Fruit fly (Drosophila melanogaster) whole organism, embryonic: ENCODE data around the gene CG43658.

ENCODE experiments used
- CG10209 ChIP-seq: fragments of 200-800 bp; sonication (Bioruptor generic); optimal IDR thresholded peaks from 3 replicates; lab custom pipeline; 2017; ENCODE audit warnings: missing biosample characterization, mild to moderate bottlenecking, missing genetic modification characterization, missing genetic modification reagents
- CG10462 ChIP-seq: fragments of 200-800 bp; sonication (Bioruptor generic); optimal IDR thresholded peaks from 2 replicates; lab custom pipeline; 2016; ENCODE audit warnings: missing biosample characterization, missing genetic modification characterization
- CG13123 ChIP-seq: fragments of 200-800 bp; sonication (Bioruptor generic); optimal IDR thresholded peaks from 2 replicates; lab custom pipeline; 2016; ENCODE audit warnings: missing biosample characterization, missing genetic modification characterization
- CG14441 ChIP-seq: fragments of 200-800 bp; sonication (Bioruptor generic); IDR thresholded peaks from 2 replicates; pipeline ENCODE4 v1.3.6; 2022; ENCODE audit warnings: missing biosample characterization, missing genetic modification characterization
- CG14860 ChIP-seq: fragments of 200-800 bp; sonication (Bioruptor generic); IDR thresholded peaks from 3 replicates; pipeline ENCODE4 v1.3.6; 2022; ENCODE audit warnings: missing biosample characterization, missing genetic modification characterization; ENCODE audit not compliant: partially characterized antibody
- CG15601 ChIP-seq: fragments of 200-800 bp; sonication (Bioruptor generic); optimal IDR thresholded peaks from 3 replicates; lab custom pipeline; 2019; ENCODE audit warnings: missing biosample characterization, mild to moderate bottlenecking, missing genetic modification characterization, moderate library complexity
- CG18262 ChIP-seq: fragments of 200-800 bp; optimal IDR thresholded peaks from 3 replicates; lab custom pipeline; 2019; ENCODE audit warnings: missing biosample characterization, mild to moderate bottlenecking, missing genetic modification characterization, moderate library complexity
- CG18764 ChIP-seq: fragments of 200-800 bp; sonication (Bioruptor generic); optimal IDR thresholded peaks from 3 replicates; lab custom pipeline; 2016; ENCODE audit warnings: missing biosample characterization, missing genetic modification characterization
- CG2875 ChIP-seq: fragments of 200-800 bp; sonication (Bioruptor generic); optimal IDR thresholded peaks from 2 replicates; lab custom pipeline; 2017; ENCODE audit warnings: missing biosample characterization, mild to moderate bottlenecking, missing genetic modification characterization, missing genetic modification reagents
- CG30431 ChIP-seq: fragments of 200-800 bp; sonication (Bioruptor generic); optimal IDR thresholded peaks from 2 replicates; lab custom pipeline; 2017; ENCODE audit warnings: missing biosample characterization, missing genetic modification characterization
- CG33213 ChIP-seq: fragments of 200-800 bp; sonication (Bioruptor generic); optimal IDR thresholded peaks from 3 replicates; lab custom pipeline; 2016; ENCODE audit warnings: missing biosample characterization, missing genetic modification characterization
- CG34224 ChIP-seq: fragments of 200-800 bp; sonication (Bioruptor generic); IDR thresholded peaks from 3 replicates; pipeline ENCODE4 v1.3.6; 2022; ENCODE audit warnings: missing biosample characterization, missing genetic modification characterization; ENCODE audit not compliant: partially characterized antibody
- CG4360 ChIP-seq: fragments of 200-800 bp; sonication (Bioruptor generic); IDR thresholded peaks from 2 replicates; pipeline ENCODE4 v1.3.6; 2022; ENCODE audit warnings: missing biosample characterization, missing genetic modification characterization
- CG6654 ChIP-seq: fragments of 200-800 bp; sonication (Bioruptor generic); optimal IDR thresholded peaks from 2 replicates; lab custom pipeline; 2017; ENCODE audit warnings: missing biosample characterization, mild to moderate bottlenecking, missing genetic modification characterization
- CG6791 ChIP-seq: fragments of 200-800 bp; sonication (Bioruptor generic); IDR thresholded peaks from 3 replicates; pipeline ENCODE4 v1.3.6; 2022; ENCODE audit warnings: missing biosample characterization, missing genetic modification characterization; ENCODE audit not compliant: partially characterized antibody
- CG7357 ChIP-seq: fragments of 200-800 bp; sonication (Bioruptor generic); IDR thresholded peaks from 3 replicates; pipeline ENCODE4 v1.3.6; 2022; ENCODE audit warnings: missing biosample characterization, missing genetic modification characterization
- CG8290 ChIP-seq, 3 experiments: fragments of 200-800 bp; sonication (Bioruptor generic); optimal IDR thresholded peaks; 2 replicates each; lab custom pipeline; 2016 to 2019; ENCODE audit warnings: missing biosample characterization in 3 of 3, missing genetic modification characterization in 3 of 3, mild to moderate bottlenecking in 2 of 3, moderate library complexity in 1 of 3
- CG8478 ChIP-seq: fragments of >200 bp; optimal IDR thresholded peaks from 2 replicates; lab custom pipeline; 2018
- CG9609 ChIP-seq: fragments of 200-800 bp; sonication (Bioruptor generic); optimal IDR thresholded peaks from 3 replicates; lab custom pipeline; 2016; ENCODE audit warnings: missing biosample characterization, missing genetic modification characterization
- ERR ChIP-seq: fragments of 200-800 bp; sonication (Bioruptor generic); optimal IDR thresholded peaks from 2 replicates; lab custom pipeline; 2016; ENCODE audit warnings: missing biosample characterization, missing genetic modification characterization
- Ets65A ChIP-seq: fragments of 200-800 bp; sonication (Bioruptor generic); peaks from one replicate; lab custom pipeline; 2016; ENCODE audit warnings: missing biosample characterization, missing genetic modification characterization
- GATAe ChIP-seq: fragments of 200-800 bp; sonication (Bioruptor generic); conservative IDR thresholded peaks from 2 replicates; pipeline ENCODE4 v1.3.6; 2022; ENCODE audit warnings: missing biosample characterization, missing genetic modification characterization
- HLH54F ChIP-seq: fragments of 200-800 bp; sonication (Bioruptor generic); optimal IDR thresholded peaks from 3 replicates; lab custom pipeline; 2016; ENCODE audit warnings: missing biosample characterization, missing genetic modification characterization
- HLHmδ ChIP-seq: fragments of 200-800 bp; sonication (Bioruptor generic); optimal IDR thresholded peaks from 2 replicates; lab custom pipeline; 2018; ENCODE audit warnings: missing biosample characterization, mild to moderate bottlenecking, missing genetic modification characterization, moderate library complexity
- Hand ChIP-seq: fragments of 200-800 bp; sonication (Bioruptor generic); optimal IDR thresholded peaks from 2 replicates; lab custom pipeline; 2017; ENCODE audit warnings: mild to moderate bottlenecking, missing biosample characterization, missing genetic modification reagents, missing genetic modification characterization
- Hmr ChIP-seq: fragments of 200-800 bp; sonication (Bioruptor generic); optimal IDR thresholded peaks from 3 replicates; lab custom pipeline; 2017; ENCODE audit warnings: mild to moderate bottlenecking, missing biosample characterization, missing genetic modification reagents, missing genetic modification characterization
- Meics ChIP-seq: fragments of 200-800 bp; sonication (Bioruptor generic); optimal IDR thresholded peaks from 2 replicates; lab custom pipeline; 2017; ENCODE audit warnings: missing biosample characterization, mild to moderate bottlenecking, missing genetic modification characterization
- NfI ChIP-seq: fragments of 200-800 bp; sonication (Bioruptor generic); optimal IDR thresholded peaks from 3 replicates; lab custom pipeline; 2018; ENCODE audit warnings: missing biosample characterization, mild to moderate bottlenecking, missing genetic modification characterization, moderate library complexity
- Ravus ChIP-seq: fragments of 200-800 bp; sonication (Bioruptor generic); IDR thresholded peaks from 2 replicates; pipeline ENCODE4 v1.3.6; 2022; ENCODE audit warnings: missing biosample characterization, missing genetic modification characterization
- Tbp ChIP-seq: fragments of >200 bp; optimal IDR thresholded peaks from 2 replicates; lab custom pipeline; 2018; ENCODE audit warnings: missing biosample characterization, missing genetic modification characterization
- Xbp1 ChIP-seq: fragments of 200-800 bp; sonication (Bioruptor generic); optimal IDR thresholded peaks from 3 replicates; lab custom pipeline; 2016; ENCODE audit warnings: missing biosample characterization, mild to moderate bottlenecking, missing genetic modification characterization
- ac ChIP-seq: fragments of 200-800 bp; sonication (Bioruptor generic); optimal IDR thresholded peaks from 3 replicates; lab custom pipeline; 2017; ENCODE audit warnings: missing biosample characterization, mild to moderate bottlenecking, missing genetic modification characterization
- amos ChIP-seq: fragments of 200-800 bp; sonication (Bioruptor generic); IDR thresholded peaks from 2 replicates; pipeline ENCODE4 v1.3.6; 2022; ENCODE audit warnings: missing biosample characterization, missing genetic modification characterization; ENCODE audit not compliant: partially characterized antibody
- az2 ChIP-seq: fragments of 200-800 bp; sonication (Bioruptor generic); optimal IDR thresholded peaks from 3 replicates; lab custom pipeline; 2016; ENCODE audit warnings: missing biosample characterization, missing genetic modification characterization
- cas ChIP-seq: fragments of 200-800 bp; sonication (Bioruptor generic); IDR thresholded peaks from 2 replicates; pipeline ENCODE4 v1.3.6; 2022; ENCODE audit warnings: missing biosample characterization, missing genetic modification characterization
- corto ChIP-seq: fragments of 200-800 bp; sonication (Bioruptor generic); optimal IDR thresholded peaks from 2 replicates; lab custom pipeline; 2016; ENCODE audit warnings: missing biosample characterization, mild to moderate bottlenecking, missing genetic modification characterization, moderate library complexity
- crc ChIP-seq: fragments of 200-800 bp; sonication (Bioruptor generic); optimal IDR thresholded peaks from 2 replicates; lab custom pipeline; 2016; ENCODE audit warnings: missing biosample characterization, missing genetic modification characterization
- fu2 ChIP-seq: fragments of 200-800 bp; sonication (Bioruptor generic); optimal IDR thresholded peaks from 2 replicates; lab custom pipeline; 2016; ENCODE audit warnings: missing biosample characterization, missing genetic modification characterization
- grau ChIP-seq: fragments of 200-800 bp; optimal IDR thresholded peaks from 3 replicates; lab custom pipeline; 2019; ENCODE audit warnings: missing biosample characterization, mild to moderate bottlenecking, missing genetic modification characterization, moderate library complexity
- grn ChIP-seq: fragments of 200-800 bp; sonication (Bioruptor generic); optimal IDR thresholded peaks from 3 replicates; lab custom pipeline; 2017; ENCODE audit warnings: missing biosample characterization, missing genetic modification characterization
- gsb-n ChIP-seq: fragments of 200-800 bp; sonication (Bioruptor generic); optimal IDR thresholded peaks from 3 replicates; lab custom pipeline; 2018; ENCODE audit warnings: missing biosample characterization, mild to moderate bottlenecking, missing genetic modification characterization
- jumu ChIP-seq: fragments of 200-800 bp; sonication (Bioruptor generic); optimal IDR thresholded peaks from 3 replicates; lab custom pipeline; 2016; ENCODE audit warnings: missing biosample characterization, missing genetic modification characterization
- kay ChIP-seq: fragments of 200-800 bp; sonication (Bioruptor generic); optimal IDR thresholded peaks from 2 replicates; lab custom pipeline; 2016; ENCODE audit warnings: missing biosample characterization, missing genetic modification characterization
- nau ChIP-seq: fragments of 200-800 bp; sonication (Bioruptor generic); optimal IDR thresholded peaks from 3 replicates; lab custom pipeline; 2017; ENCODE audit warnings: missing biosample characterization, mild to moderate bottlenecking, missing genetic modification characterization, missing genetic modification reagents
- nerfin-2 ChIP-seq: fragments of 200-800 bp; sonication (Bioruptor generic); IDR thresholded peaks from 2 replicates; pipeline ENCODE4 v1.3.6; 2022; ENCODE audit warnings: missing biosample characterization, missing genetic modification characterization; ENCODE audit not compliant: partially characterized antibody
- onecut ChIP-seq: fragments of 200-800 bp; sonication (Bioruptor generic); IDR thresholded peaks from 2 replicates; pipeline ENCODE4 v1.3.6; 2022; ENCODE audit warnings: missing biosample characterization, missing genetic modification characterization
- org-1 ChIP-seq: fragments of 200-800 bp; sonication (Bioruptor generic); optimal IDR thresholded peaks from 2 replicates; lab custom pipeline; 2017; ENCODE audit warnings: missing biosample characterization, missing genetic modification characterization
- p53 ChIP-seq: fragments of 200-800 bp; sonication (Bioruptor generic); optimal IDR thresholded peaks from 2 replicates; lab custom pipeline; 2016; ENCODE audit warnings: missing biosample characterization, missing genetic modification characterization
- phol ChIP-seq: fragments of 200-800 bp; sonication (Bioruptor generic); optimal IDR thresholded peaks from 3 replicates; lab custom pipeline; 2018; ENCODE audit warnings: missing biosample characterization, mild to moderate bottlenecking, missing genetic modification characterization, moderate library complexity
- scrt ChIP-seq: fragments of 200-800 bp; sonication (Bioruptor generic); optimal IDR thresholded peaks from 2 replicates; lab custom pipeline; 2018; ENCODE audit warnings: missing biosample characterization, mild to moderate bottlenecking, missing genetic modification characterization, moderate library complexity
- stwl ChIP-seq: fragments of 200-800 bp; sonication (Bioruptor generic); optimal IDR thresholded peaks from 3 replicates; lab custom pipeline; 2018; ENCODE audit warnings: missing biosample characterization, mild to moderate bottlenecking, missing genetic modification characterization, moderate library complexity
- tna ChIP-seq: fragments of 200-800 bp; sonication (Bioruptor generic); IDR thresholded peaks from 2 replicates; pipeline ENCODE4 v1.3.6; 2022; ENCODE audit warnings: missing biosample characterization, missing genetic modification characterization; ENCODE audit not compliant: partially characterized antibody

CG43658 gene

DNA sequence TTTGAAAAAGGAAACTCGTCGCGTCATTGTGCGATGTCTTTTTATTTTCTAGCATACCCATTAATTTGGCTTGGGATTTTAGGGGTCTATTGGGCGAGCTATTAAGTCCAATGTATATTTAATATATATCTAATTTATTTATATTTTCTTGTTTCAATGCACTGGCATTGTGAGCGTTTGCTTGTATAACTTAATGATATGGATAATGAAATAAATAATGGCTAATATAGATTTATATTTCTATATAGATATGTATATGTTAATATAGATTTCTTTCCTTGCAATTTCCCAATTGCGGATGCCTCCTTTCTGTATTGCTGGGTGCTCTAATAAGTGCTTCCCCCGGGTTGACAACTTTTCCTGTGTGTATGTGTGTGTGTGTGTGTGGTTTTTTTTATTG lies 89.4 kb downstream of the CG43658 start (continued):
- TF ChIP-seq Xbp1 (GFP tag; lab: Kevin White, UChicago), result no peak
- TF ChIP-seq Hand (GFP tag; lab: Kevin White, UChicago), result no peak
- no peak for TF ChIP-seq CG2875 (GFP tag; lab: Kevin White, UChicago)
- TF ChIP-seq corto (GFP tag; lab: Kevin White, UChicago), result no peak
- no peak for TF ChIP-seq HLHmδ (GFP tag; lab: Kevin White, UChicago)
- no peak for TF ChIP-seq CG34224
- no peak for TF ChIP-seq p53 (GFP tag; lab: Kevin White, UChicago)
- no peak for TF ChIP-seq HLH54F (GFP tag; lab: Kevin White, UChicago)
- no peak for TF ChIP-seq NfI
- TF ChIP-seq CG18262 (tag; lab: Kevin White, UChicago), result peak; percentile 77
- TF ChIP-seq Tbp (GFP tag; lab: Kevin White, UChicago), result no peak
- TF ChIP-seq CG10462 (GFP tag; lab: Kevin White, UChicago), result no peak
- no peak for TF ChIP-seq CG33213
- TF ChIP-seq amos (GFP tag; lab: Robert Waterston, UW), result no peak
- TF ChIP-seq kay, result no peak
- TF ChIP-seq CG9609 (GFP tag; lab: Kevin White, UChicago), result no peak
- TF ChIP-seq fu2 (GFP tag; lab: Kevin White, UChicago), result no peak
- no peak for TF ChIP-seq CG13123 (GFP tag; lab: Kevin White, UChicago)
- no peak for TF ChIP-seq Ets65A (GFP tag; lab: Kevin White, UChicago)
- TF ChIP-seq nau (GFP tag; lab: Kevin White, UChicago), result no peak
- peak; percentile 34 for TF ChIP-seq gsb-n
- no peak for TF ChIP-seq Ravus
- TF ChIP-seq CG8290 (GFP tag; optimal IDR thresholded peaks at IDR 0.05; lab: Kevin White, UChicago), result no peak
- no peak for TF ChIP-seq CG8290 (tag; optimal IDR thresholded peaks at IDR 0.05; lab: Kevin White, UChicago)
- TF ChIP-seq org-1, result no peak
- TF ChIP-seq Meics (GFP tag; lab: Kevin White, UChicago), result no peak
- no peak for TF ChIP-seq tna (GFP tag; lab: Robert Waterston, UW)
- TF ChIP-seq CG18764 (GFP tag; lab: Kevin White, UChicago), result no peak
- TF ChIP-seq CG6791 (GFP tag; lab: Robert Waterston, UW), result no peak
- no peak for TF ChIP-seq Hmr (GFP tag; lab: Kevin White, UChicago)
- TF ChIP-seq CG8478 (lab: Kevin White, UChicago), result no peak
- TF ChIP-seq CG10209 (GFP tag; lab: Kevin White, UChicago), result peak; percentile 20
- TF ChIP-seq GATAe (GFP tag; lab: Robert Waterston, UW), result no peak
- TF ChIP-seq cas (GFP tag; lab: Robert Waterston, UW), result no peak
- peak; percentile 51 for TF ChIP-seq grau (tag; lab: Kevin White, UChicago)
- no peak for TF ChIP-seq CG6654 (GFP tag; lab: Kevin White, UChicago)
- TF ChIP-seq jumu, result no peak
- TF ChIP-seq CG30431 (GFP tag; lab: Kevin White, UChicago), result peak; percentile 39
- no peak for TF ChIP-seq onecut (GFP tag; lab: Robert Waterston, UW)
- TF ChIP-seq CG14860 (GFP tag; lab: Robert Waterston, UW), result no peak
- no peak for TF ChIP-seq nerfin-2
- no peak for TF ChIP-seq CG7357
- TF ChIP-seq ac (GFP tag; lab: Kevin White, UChicago), result no peak
- peak; percentile 9 for TF ChIP-seq az2 (GFP tag; lab: Kevin White, UChicago)
- TF ChIP-seq CG14441 (GFP tag; lab: Robert Waterston, UW), result no peak
- peak; percentile 17 for TF ChIP-seq CG15601 (tag; lab: Kevin White, UChicago)
- no peak for TF ChIP-seq crc
- TF ChIP-seq phol (tag; lab: Kevin White, UChicago), result peak; percentile 62
- TF ChIP-seq CG4360 (GFP tag; lab: Robert Waterston, UW), result no peak
- TF ChIP-seq stwl, result no peak
- no peak for TF ChIP-seq grn (GFP tag; lab: Kevin White, UChicago)
- TF ChIP-seq ERR (GFP tag; lab: Kevin White, UChicago), result no peak
- TF ChIP-seq scrt (GFP tag; lab: Kevin White, UChicago), result no peak
